Fruit fly (Drosophila melanogaster) whole organism, larva: ENCODE results near the gene CG15473.
A peak's percentile ranks its signal among the peaks of the same experiment; 100 is the strongest.

ENCODE experiments used
- noc ChIP-seq: fragments of 200-800 bp; sonication (Bioruptor generic); optimal IDR thresholded peaks from 3 replicates; lab custom pipeline; 2019; ENCODE audit warnings: missing biosample characterization, mild to moderate bottlenecking, missing genetic modification characterization, moderate library complexity

Gene CG15473

DNA sequence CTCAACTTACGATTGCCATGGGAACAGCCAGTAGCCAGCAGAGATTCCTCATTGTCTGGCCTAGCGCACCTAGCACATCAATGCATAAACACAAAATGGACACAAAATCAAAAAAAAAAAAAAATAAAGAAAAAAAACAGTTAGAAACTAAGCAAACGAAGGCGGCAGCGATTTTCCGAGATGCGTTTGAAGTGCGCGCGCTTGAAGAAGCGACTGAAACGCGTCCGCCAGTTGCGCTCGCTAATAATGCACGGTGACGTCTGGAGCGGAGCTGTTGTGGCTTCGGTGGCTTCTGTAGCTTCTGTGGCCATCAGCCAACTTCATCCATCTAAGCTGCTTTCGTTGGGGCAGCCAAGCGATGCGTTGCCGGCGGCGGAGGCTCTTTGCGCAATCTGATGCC, at the start of gene CG15473:
TSS of gene CG15473 (minus strand) at position 101 of the 400 bp plus-strand sequence.
- TF ChIP-seq noc (tag; lab: Kevin White, UChicago) = no peak

- TF ChIP-seq noc (tag; lab: Kevin White, UChicago) = peak; percentile 40
These were observed 48.6 kb upstream of the CG15473 start for dm6 chrX:4702804-4703414.

- no peak for TF ChIP-seq noc (tag; lab: Kevin White, UChicago)
These were observed 47.8 kb upstream of the CG15473 start, which contains the start of gene Pdha for dm6 chrX:4702118-4702517. Pdha (plus strand) TSS chrX:4702284.

DNA sequence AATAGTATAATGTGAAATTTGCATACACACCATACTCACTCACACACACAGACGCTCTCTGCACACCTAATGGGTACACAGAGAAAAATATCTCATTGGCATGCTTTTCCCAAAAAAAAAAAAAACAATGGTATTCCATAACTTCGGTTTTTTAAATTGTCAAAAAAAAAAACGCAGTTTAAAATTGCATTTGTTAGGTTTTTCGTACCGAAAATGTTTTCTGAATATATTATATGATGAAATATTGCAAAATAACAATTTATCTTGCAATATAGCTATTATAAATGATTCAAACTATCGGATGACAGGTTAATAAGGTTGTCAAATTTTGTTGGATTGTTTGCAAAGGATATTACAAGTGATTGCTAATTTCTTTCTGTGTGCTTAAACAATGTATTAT, 45.5 kb upstream of the CG15473 start:
- TF ChIP-seq noc (tag; lab: Kevin White, UChicago) = no peak

DNA sequence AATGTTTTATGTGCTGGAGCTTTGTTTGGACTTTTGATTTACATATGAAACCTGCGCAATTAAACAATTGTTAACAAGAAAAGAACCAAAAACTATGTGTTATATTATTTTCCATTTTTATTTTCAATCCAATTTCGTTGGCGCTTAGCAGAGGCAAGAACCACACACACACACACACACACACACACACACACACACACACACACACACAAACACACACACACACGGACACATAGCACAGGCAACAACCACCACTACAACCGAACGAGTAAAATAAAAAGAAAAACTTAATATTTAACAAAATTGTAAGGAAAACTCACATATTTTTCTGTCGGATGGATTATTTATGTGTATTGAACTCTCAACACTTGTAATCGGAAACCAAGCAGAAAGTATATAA, 45.1 kb upstream of the CG15473 start:
- TF ChIP-seq noc (tag; lab: Kevin White, UChicago) = no peak

dm6 chrX:4694104-4694503, 39.8 kb upstream of the CG15473 start:
- TF ChIP-seq noc (tag; lab: Kevin White, UChicago) = no peak

DNA sequence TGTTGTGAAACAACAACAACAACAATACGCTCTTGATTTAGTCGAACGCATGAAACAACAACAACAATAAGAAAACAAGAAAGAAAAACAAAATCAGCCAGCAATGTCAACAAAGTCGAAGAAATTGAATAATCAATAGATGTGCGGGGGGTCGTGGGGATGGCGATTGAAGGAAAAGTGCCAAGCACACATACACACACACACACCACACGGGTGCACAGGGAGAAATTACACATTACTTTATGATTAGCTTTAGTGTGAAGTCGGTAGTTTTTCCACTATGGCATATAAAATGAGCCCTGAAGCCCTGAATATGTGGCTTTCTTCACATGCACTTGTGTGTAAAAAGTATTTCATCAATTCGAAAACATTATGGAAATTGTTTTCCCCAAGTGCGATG, 38.7 kb upstream of the CG15473 start:
- no peak for TF ChIP-seq noc (tag; lab: Kevin White, UChicago)

DNA sequence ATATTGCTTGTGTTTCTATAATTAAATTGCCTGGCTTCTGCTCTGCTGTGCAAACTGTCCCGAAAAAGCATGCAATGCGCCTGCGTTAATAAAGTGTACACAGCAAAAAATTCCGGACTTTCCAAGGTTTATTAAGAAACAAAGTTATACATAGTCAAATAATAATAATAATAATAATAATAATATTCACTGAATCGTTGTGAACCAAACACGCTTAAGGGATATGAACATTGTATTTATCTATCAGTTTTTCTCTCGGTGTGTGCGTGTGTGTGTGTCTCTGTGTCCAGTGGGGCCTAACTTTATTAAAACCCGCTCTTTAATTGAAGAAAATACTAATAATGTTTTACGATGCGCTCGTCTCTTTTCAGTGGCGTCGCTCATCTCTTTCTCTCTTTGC, 36.9 kb upstream of the CG15473 start:
- TF ChIP-seq noc (tag; lab: Kevin White, UChicago) = no peak

DNA sequence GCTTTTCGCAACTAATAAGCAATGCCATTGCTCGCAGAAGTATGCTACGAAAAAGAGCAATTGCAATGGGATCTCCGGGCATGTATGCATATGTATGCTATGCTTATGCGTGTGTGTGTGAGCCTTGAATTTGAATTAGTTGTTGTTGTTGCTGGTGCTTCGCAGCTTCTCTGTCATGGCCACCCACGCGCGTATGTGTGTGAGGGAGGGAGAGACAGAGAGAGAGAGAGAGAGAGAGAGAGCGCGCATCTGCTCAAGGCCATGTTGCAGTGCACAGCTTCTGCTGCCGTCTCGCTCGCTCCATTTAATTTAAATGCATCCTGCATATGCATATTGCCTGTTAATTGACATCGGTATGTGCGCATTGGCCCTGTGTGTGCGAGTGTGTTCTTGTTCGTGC, 36.5 kb upstream of the CG15473 start:
- no peak for TF ChIP-seq noc (tag; lab: Kevin White, UChicago)

- TF ChIP-seq noc (tag; lab: Kevin White, UChicago) = peak; percentile 43
These were observed 33.6 kb upstream of the CG15473 start, which contains the start of gene ctp for dm6 chrX:4687778-4688399. ctp (plus strand) TSS chrX:4687800.

DNA sequence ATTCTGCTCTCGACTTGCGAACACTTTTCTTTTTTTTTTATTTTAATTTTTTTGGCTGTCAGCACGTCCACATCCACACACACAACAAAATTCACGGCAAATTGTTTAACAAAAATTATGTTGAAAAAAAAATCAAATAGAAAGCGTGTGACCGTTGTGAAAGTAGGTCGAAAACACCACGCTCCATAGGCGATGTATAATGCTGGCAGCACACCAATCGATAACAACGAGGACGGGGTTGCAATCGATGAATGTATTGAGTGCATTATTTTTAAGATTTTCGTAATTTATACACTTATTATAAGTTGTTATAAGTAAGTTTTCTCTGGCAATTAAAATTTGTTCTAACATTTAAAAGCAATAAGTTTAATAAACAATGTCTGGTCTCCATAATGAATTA, 32.4 kb upstream of the CG15473 start, which contains the start of gene Pp2C1:
TSS of gene Pp2C1 (minus strand) at position 181 of the 400 bp plus-strand sequence.
- no peak for TF ChIP-seq noc (tag; lab: Kevin White, UChicago)

dm6 chrX:4686150-4686549, 31.9 kb upstream of the CG15473 start:
- TF ChIP-seq noc (tag; lab: Kevin White, UChicago) = peak; percentile 19

- TF ChIP-seq noc (tag; lab: Kevin White, UChicago) = peak; percentile 70
These were observed 30.2 kb upstream of the CG15473 start for dm6 chrX:4684444-4684924.

DNA sequence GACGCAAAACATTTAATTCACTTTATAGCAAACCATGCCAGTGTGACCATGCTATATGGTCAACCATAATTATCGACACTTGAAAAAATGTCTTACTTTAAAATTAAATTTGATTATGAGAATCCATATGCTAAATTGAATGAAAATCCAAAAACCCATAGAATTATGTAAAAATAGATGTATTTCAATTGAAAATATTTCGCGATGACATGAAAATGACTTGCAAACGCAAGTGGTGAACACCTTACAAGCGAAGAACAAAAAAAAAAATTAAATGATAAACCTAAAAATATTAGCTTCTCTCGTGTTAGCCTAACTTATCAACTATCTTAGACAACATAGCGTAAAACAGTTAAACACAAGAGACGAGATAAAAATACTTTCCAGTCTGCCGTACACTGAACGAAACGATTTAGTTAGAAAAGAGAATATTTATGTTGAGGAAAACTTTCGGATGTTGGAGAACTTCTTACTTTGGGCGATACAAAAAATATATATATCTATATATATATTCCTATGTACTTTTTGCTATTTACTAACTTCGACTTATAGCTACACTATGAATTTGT, 25.6 kb upstream of the CG15473 start:
- TF ChIP-seq noc (tag; lab: Kevin White, UChicago) = peak; percentile 27

DNA sequence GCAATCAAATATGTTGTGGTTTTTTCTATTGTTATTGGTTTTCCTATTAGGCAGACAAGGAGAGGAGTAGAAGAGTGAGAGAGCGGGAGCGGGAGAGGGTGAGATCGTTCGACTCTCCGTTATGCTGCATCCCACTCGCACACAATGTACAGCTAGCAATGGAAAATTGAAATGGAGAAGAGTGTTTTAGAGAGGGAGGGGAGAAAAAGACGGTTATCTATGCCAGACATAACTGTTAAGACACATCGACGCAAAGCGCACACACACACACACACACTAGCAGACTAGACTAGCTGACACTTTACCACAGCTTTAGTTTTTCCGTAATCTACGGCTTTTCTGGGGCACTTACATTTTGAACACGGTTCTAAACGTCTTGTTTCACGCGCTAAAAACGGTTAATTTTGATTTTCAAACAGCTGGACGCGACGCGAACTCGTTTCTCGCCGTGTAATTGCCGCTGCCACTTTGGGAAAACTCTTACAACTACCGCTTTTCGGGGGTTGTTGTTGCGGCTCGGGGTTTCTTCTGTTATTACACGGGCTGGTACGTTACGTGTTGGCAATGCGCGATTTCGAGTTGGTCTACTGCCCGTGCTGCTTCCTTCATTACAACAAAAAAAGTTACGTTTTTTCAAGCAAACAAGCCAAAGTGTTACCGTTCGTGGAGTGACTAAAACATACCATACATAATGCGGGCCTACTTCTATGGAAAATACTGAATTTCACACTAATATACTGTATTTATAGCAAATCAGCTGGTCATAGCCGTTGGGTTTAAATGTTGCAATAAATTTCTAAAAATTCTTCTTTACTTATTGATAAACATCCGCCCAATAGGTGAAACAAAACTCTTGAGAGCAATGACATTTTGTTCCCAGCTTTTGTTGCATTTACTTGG, 24.9 kb upstream of the CG15473 start, which contains the start of gene fzr:
TSS of gene fzr (minus strand) at position 625 of the 900 bp plus-strand sequence.
- TF ChIP-seq noc (tag; lab: Kevin White, UChicago) = no peak
